Worm (Caenorhabditis elegans): Measurements from ENCODE around the gene Y39G8B.7.

Y39G8B.7 gene

ce11 chrII:13962319-13962718 is 32.5 kb downstream of the Y39G8B.7 start, which contains the start of gene rpi-1:
rpi-1 (minus strand) TSS chrII:13962419.
- TF ChIP-seq zag-1 (tag; optimal IDR thresholded peaks at IDR 0.05) = no peak
- TF ChIP-seq sup-37 (GFP tag; optimal IDR thresholded peaks at IDR 0.05) = no peak
- no peak for TF ChIP-seq rnt-1 (tag; optimal IDR thresholded peaks at IDR 0.05)
- no peak for TF ChIP-seq sptf-1 (tag; optimal IDR thresholded peaks at IDR 0.05)
- TF ChIP-seq fkh-10 (GFP tag; optimal IDR thresholded peaks at IDR 0.05) = no peak
- TF ChIP-seq C04F5.9 (tag; optimal IDR thresholded peaks at IDR 0.05) = no peak
- no peak for TF ChIP-seq lin-39 (tag; optimal IDR thresholded peaks at IDR 0.05)
- no peak for TF ChIP-seq lir-3 (tag; optimal IDR thresholded peaks at IDR 0.05; ENCODE audit: poor library complexity)
- no peak for TF ChIP-seq nhr-11 (tag; optimal IDR thresholded peaks at IDR 0.05)
- no peak for TF ChIP-seq lsy-2 (tag; optimal IDR thresholded peaks at IDR 0.05)
- no peak for TF ChIP-seq ets-5 (GFP tag; IDR thresholded peaks at IDR 0.05)
- TF ChIP-seq Y116A8C.19 (tag; optimal IDR thresholded peaks at IDR 0.05; ENCODE audit: borderline replicate concordance) = no peak
- TF ChIP-seq hlh-17 (GFP tag; optimal IDR thresholded peaks at IDR 0.05; ENCODE audit: borderline replicate concordance) = no peak
- no peak for TF ChIP-seq nhr-84 (tag; optimal IDR thresholded peaks at IDR 0.05)
- TF ChIP-seq nhr-19 (GFP tag; conservative IDR thresholded peaks at IDR 0.05) = no peak
- TF ChIP-seq alr-1 (tag; optimal IDR thresholded peaks at IDR 0.05; ENCODE audit: borderline replicate concordance) = no peak
- no peak for TF ChIP-seq grh-1 (GFP tag; IDR thresholded peaks at IDR 0.05)
- no peak for TF ChIP-seq unc-86 (tag; optimal IDR thresholded peaks at IDR 0.05)

- no peak for TF ChIP-seq nhr-90 (tag; optimal IDR thresholded peaks at IDR 0.05; ENCODE audit: poor library complexity)
- peak; percentile 14 for TF ChIP-seq nhr-85 (tag)
These were observed 33.3 kb downstream of the Y39G8B.7 start for ce11 chrII:13961567-13961966.

- TF ChIP-seq lsy-2 (tag; optimal IDR thresholded peaks at IDR 0.05) = peak; percentile 5 to 22
- no peak for TF ChIP-seq blmp-1 (tag; optimal IDR thresholded peaks at IDR 0.05)
- TF ChIP-seq ces-1 (GFP tag; optimal IDR thresholded peaks at IDR 0.05) = no peak
- peak; percentile 25 for TF ChIP-seq nhr-71 (tag; optimal IDR thresholded peaks at IDR 0.05)
- TF ChIP-seq snu-23 (GFP tag; optimal IDR thresholded peaks at IDR 0.05) = no peak
- no peak for TF ChIP-seq ama-1 (optimal IDR thresholded peaks at IDR 0.05)
- peak; percentile 23 for TF ChIP-seq lin-14 (GFP tag; optimal IDR thresholded peaks at IDR 0.05)
- TF ChIP-seq elt-2 (tag; optimal IDR thresholded peaks at IDR 0.05) = peak; percentile 36
- TF ChIP-seq tbx-2 (tag; optimal IDR thresholded peaks at IDR 0.05) = no peak
- TF ChIP-seq lin-35 (GFP tag; optimal IDR thresholded peaks at IDR 0.05) = peak in 1 of 2 experiments; percentile 44
- peak; percentile 23 for TF ChIP-seq nhr-85 (tag)
- no peak for TF ChIP-seq ceh-88 (GFP tag; IDR thresholded peaks at IDR 0.05)
- TF ChIP-seq fkh-8 (tag; optimal IDR thresholded peaks at IDR 0.05) = no peak
- TF ChIP-seq lin-13 (GFP tag; optimal IDR thresholded peaks at IDR 0.05) = no peak
- no peak for TF ChIP-seq nhr-28 (tag; optimal IDR thresholded peaks at IDR 0.05)
- no peak for TF ChIP-seq mdl-1 (tag; optimal IDR thresholded peaks at IDR 0.05)
- TF ChIP-seq zip-4 (GFP tag; optimal IDR thresholded peaks at IDR 0.05) = no peak
- TF ChIP-seq ztf-4 (tag; optimal IDR thresholded peaks at IDR 0.05) = no peak
- no peak for TF ChIP-seq unc-98 (GFP tag; IDR thresholded peaks at IDR 0.05)
- no peak for TF ChIP-seq dsc-1 (tag; optimal IDR thresholded peaks at IDR 0.05)
- TF ChIP-seq dpl-1 (GFP tag; optimal IDR thresholded peaks at IDR 0.05) = peak in 1 of 3 experiments; percentile 38
- no peak for TF ChIP-seq aly-2 (tag; optimal IDR thresholded peaks at IDR 0.05)
- no peak for TF ChIP-seq unc-86 (tag; optimal IDR thresholded peaks at IDR 0.05)
- no peak for TF ChIP-seq sox-4 (tag; optimal IDR thresholded peaks at IDR 0.05)
- TF ChIP-seq sptf-1 (tag; optimal IDR thresholded peaks at IDR 0.05) = no peak
- no peak for TF ChIP-seq ceh-82 (tag; optimal IDR thresholded peaks at IDR 0.05)
- TF ChIP-seq efl-1 (optimal IDR thresholded peaks at IDR 0.05) = no peak
- TF ChIP-seq efl-1 (GFP tag; optimal IDR thresholded peaks at IDR 0.05 in 1 of 2) = no peak
- no peak for TF ChIP-seq vab-15 (tag; optimal IDR thresholded peaks at IDR 0.05)
- TF ChIP-seq zag-1 (tag; optimal IDR thresholded peaks at IDR 0.05) = no peak
- no peak for TF ChIP-seq nhr-84 (tag; optimal IDR thresholded peaks at IDR 0.05)
- no peak for TF ChIP-seq pax-3 (tag; optimal IDR thresholded peaks at IDR 0.05)
These were observed 36.5 kb downstream of the Y39G8B.7 start for ce11 chrII:13958359-13958758.

Data from whole organism, L1 larva.